Worm (Caenorhabditis elegans) whole organism, midembryonic: ENCODE data around the gene F23B2.7.

Experiments
- T22C8.4 ChIP-seq: fragments of 200-800 bp; sonication (Bioruptor generic); IDR thresholded peaks from 2 replicates; pipeline ENCODE4 v1.3.6; 2022; ENCODE audit warnings: missing genetic modification characterization, missing compliant biosample characterization
- med-1 ChIP-seq: sonication (generic microtip); optimal IDR thresholded peaks from 2 replicates; lab custom pipeline; 2017; ENCODE audit warnings: missing genetic modification characterization, mild to moderate bottlenecking, missing compliant biosample characterization, antibody characterized with exemption, missing genetic modification reagents; ENCODE audit not compliant: insufficient read depth
- ref-1 ChIP-seq: fragments of 200-800 bp; sonication (Bioruptor generic); conservative IDR thresholded peaks from 2 replicates; pipeline ENCODE4 v1.3.6; 2022; ENCODE audit warnings: missing genetic modification reagents, missing genetic modification characterization, missing compliant biosample characterization
- tab-1 ChIP-seq: fragments of 200-800 bp; sonication (Bioruptor generic); IDR thresholded peaks from 2 replicates; pipeline ENCODE4 v1.3.6; 2022; ENCODE audit warnings: missing genetic modification characterization, missing compliant biosample characterization
- ztf-23 ChIP-seq: fragments of 200-800 bp; sonication (Bioruptor generic); IDR thresholded peaks from 2 replicates; pipeline ENCODE4 v1.3.6; 2022; ENCODE audit warnings: missing genetic modification reagents, missing genetic modification characterization, missing compliant biosample characterization

ce11 chrIV:9112019-9112418 lies 38.3 kb upstream of the F23B2.7 start:
- no peak for TF ChIP-seq T22C8.4 (GFP tag; lab: Robert Waterston, UW)
- no peak for TF ChIP-seq med-1 (GFP tag; lab: Kevin White, UChicago)
- no peak for TF ChIP-seq tab-1 (GFP tag; lab: Robert Waterston, UW)
- TF ChIP-seq ztf-23: no peak
- no peak for TF ChIP-seq ref-1 (GFP tag; lab: Robert Waterston, UW)
